Fruit fly (Drosophila melanogaster): ENCODE results near the gene CG4558.

DNA sequence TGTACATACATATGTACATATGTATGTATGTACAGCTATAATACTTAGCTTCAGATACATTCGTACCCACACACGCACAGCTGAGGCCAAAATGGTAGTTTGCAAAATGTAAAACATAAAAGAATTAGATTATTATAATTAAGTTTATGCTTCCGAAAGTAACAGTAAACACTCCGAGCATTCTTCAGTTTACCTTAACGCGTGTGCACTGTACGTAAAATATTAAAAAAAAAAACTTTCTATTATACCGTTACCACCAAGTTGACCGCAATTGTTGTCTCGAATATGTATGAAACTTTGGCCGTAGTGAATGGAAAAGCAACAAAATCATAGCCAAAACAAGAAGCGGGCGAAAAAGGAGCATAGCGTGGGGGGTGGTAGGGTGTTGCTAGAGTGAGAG, 5.0 kb downstream of the CG4558 start:
- peak; percentile 68 for TF ChIP-seq topi (GFP tag; optimal IDR thresholded peaks at IDR 0.05)
- TF ChIP-seq CG8119 (GFP tag; IDR thresholded peaks at IDR 0.05): peak; percentile 91
- peak; percentile 78 for TF ChIP-seq Sox102F (GFP tag; optimal IDR thresholded peaks at IDR 0.05)
- TF ChIP-seq lz (GFP tag; optimal IDR thresholded peaks at IDR 0.05): peak; percentile 78
- TF ChIP-seq CG10669 (GFP tag; optimal IDR thresholded peaks at IDR 0.05): peak; percentile 75
- TF ChIP-seq CG11294 (GFP tag; IDR thresholded peaks at IDR 0.05): peak; percentile 53
- peak; percentile 93 for TF ChIP-seq CG15336 (GFP tag; IDR thresholded peaks at IDR 0.05)
- TF ChIP-seq CG8632 (GFP tag; optimal IDR thresholded peaks at IDR 0.05): peak; percentile 67
- peak; percentile 49 for TF ChIP-seq CG11762 (GFP tag; optimal IDR thresholded peaks at IDR 0.05; ENCODE audit: insufficient read depth)
- TF ChIP-seq CG11902 (GFP tag; optimal IDR thresholded peaks at IDR 0.05): peak; percentile 19
- TF ChIP-seq net (GFP tag; optimal IDR thresholded peaks at IDR 0.05): peak; percentile 74

All from whole organism, prepupa.